Fruit fly (Drosophila melanogaster) whole organism, embryonic: ENCODE data around the gene CG44013.

Experiments used
- Bdp1 ChIP-seq: fragments of 200-800 bp; sonication (Bioruptor generic); optimal IDR thresholded peaks from 3 replicates; lab custom pipeline; 2016; ENCODE audit warnings: missing biosample characterization, missing genetic modification characterization
- CG14860 ChIP-seq: fragments of 200-800 bp; sonication (Bioruptor generic); IDR thresholded peaks from 3 replicates; pipeline ENCODE4 v1.3.6; 2022; ENCODE audit warnings: missing biosample characterization, missing genetic modification characterization; ENCODE audit not compliant: partially characterized antibody
- CG16815 ChIP-seq: fragments of 200-800 bp; sonication (Bioruptor generic); optimal IDR thresholded peaks from 3 replicates; lab custom pipeline; 2017; ENCODE audit warnings: missing biosample characterization, mild to moderate bottlenecking, missing genetic modification characterization
- CG33557 ChIP-seq: fragments of 200-800 bp; sonication (Bioruptor generic); optimal IDR thresholded peaks from 2 replicates; lab custom pipeline; 2019; ENCODE audit warnings: missing biosample characterization, mild to moderate bottlenecking, missing genetic modification characterization, moderate library complexity
- Hr39 ChIP-seq: fragments of >200 bp; optimal IDR thresholded peaks from 2 replicates; lab custom pipeline; 2017
- disco-r ChIP-seq: fragments of 200-800 bp; sonication (Bioruptor generic); optimal IDR thresholded peaks from 2 replicates; lab custom pipeline; 2016; ENCODE audit warnings: missing biosample characterization, missing genetic modification characterization
- jigr1 ChIP-seq: fragments of 200-800 bp; sonication (Bioruptor generic); IDR thresholded peaks from 3 replicates; pipeline ENCODE4 v1.3.6; 2022; ENCODE audit warnings: missing biosample characterization, missing genetic modification characterization
- kni ChIP-seq: fragments of 200-800 bp; sonication (Bioruptor generic); optimal IDR thresholded peaks from 3 replicates; lab custom pipeline; 2017; ENCODE audit warnings: mild to moderate bottlenecking, missing biosample characterization, missing genetic modification reagents, missing genetic modification characterization
- pfk ChIP-seq: fragments of 200-800 bp; sonication (Bioruptor generic); optimal IDR thresholded peaks from 2 replicates; lab custom pipeline; 2018; ENCODE audit warnings: missing biosample characterization, mild to moderate bottlenecking, missing genetic modification characterization, moderate library complexity
- tap ChIP-seq: fragments of 200-800 bp; optimal IDR thresholded peaks from 3 replicates; lab custom pipeline; 2019; ENCODE audit warnings: missing biosample characterization, mild to moderate bottlenecking, missing genetic modification characterization, moderate library complexity

DNA sequence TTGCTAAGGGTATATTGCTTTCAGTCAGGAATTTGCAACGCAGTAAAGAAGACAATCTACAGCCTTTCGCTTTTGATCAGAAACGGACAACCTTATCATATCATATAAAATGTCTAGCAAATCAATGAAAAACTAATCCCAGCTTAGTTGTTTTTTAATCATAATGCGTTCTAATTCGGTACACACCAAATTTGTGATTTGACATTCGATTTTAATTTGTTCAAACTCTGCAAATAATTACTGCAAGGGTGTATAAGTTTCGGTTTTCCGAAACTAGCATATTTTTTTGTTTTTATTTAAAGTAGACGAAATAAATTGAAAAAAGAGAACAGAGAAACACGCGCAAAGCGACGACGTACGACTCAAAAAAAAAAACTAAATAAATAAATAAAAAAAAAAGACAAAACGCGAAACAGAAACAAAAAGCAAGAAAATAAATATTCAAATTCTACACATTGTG is 36.9 kb downstream of the CG44013 start:
- TF ChIP-seq kni (GFP tag; lab: Kevin White, UChicago) (no peak), Bdp1 (GFP tag; lab: Kevin White, UChicago) (no peak), CG33557 (GFP tag; lab: Kevin White, UChicago) (no peak), tap (tag; lab: Kevin White, UChicago) (peak; percentile 44), CG16815 (GFP tag; lab: Kevin White, UChicago) (peak; percentile 9), Hr39 (lab: Kevin White, UChicago) (no peak), disco-r (peak; percentile 8), CG14860 (GFP tag; lab: Robert Waterston, UW) (no peak), pfk (no peak), jigr1 (no peak)
